Fruit fly (Drosophila melanogaster): Measurements from ENCODE around the gene CG43083.
A peak's percentile ranks its signal among the peaks of the same experiment; 100 is the strongest.

Gene CG43083

DNA sequence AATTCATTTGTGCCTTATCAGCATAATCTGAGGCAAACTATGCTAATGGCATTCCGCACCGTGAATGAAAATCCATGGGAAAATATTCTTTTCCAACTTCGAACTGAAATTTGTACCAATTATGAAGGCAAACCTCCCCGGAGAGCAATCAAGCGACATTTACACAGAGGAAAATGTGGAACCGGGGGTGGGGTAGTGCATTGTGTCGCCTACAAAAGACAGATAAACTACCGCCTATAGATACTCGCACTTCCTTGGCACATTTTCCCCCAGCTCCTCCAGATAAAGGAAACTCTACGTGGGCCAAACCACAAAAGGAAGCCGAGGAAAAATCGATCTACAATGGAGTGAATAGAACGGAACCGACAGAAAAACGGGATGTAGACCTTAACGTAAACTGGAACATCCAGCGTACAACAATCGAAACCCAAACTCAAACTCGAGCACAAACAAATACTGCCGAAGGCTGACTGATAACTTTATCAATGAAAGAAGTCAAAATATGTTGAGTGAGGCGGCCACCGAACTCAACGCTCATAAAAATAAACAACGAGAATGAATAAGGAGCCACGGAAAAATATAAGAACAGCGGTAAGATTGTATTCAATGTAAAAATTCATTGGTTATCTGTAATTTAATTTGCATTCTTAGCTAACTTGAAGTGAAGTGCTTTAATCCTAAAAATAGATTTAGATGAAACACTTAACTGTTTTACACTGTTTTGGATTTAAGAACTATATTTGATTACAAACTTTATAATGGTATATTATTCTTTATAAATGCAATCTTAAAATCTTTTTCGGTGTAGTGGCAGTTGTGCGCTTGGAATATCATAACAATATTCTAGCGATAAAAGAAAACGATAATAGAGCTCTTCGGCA lies 42.6 kb downstream of the CG43083 start (continued):
- TF ChIP-seq CG7839 (tag; optimal IDR thresholded peaks at IDR 0.05) (peak; percentile 76), pan (optimal IDR thresholded peaks at IDR 0.05) (no peak), pan (GFP tag; optimal IDR thresholded peaks at IDR 0.05 in 1 of 2, IDR thresholded peaks at IDR 0.05 in 1 of 2) (no peak), gsb-n (tag; optimal IDR thresholded peaks at IDR 0.05) (peak; percentile 31), CTCF (GFP tag; optimal IDR thresholded peaks at IDR 0.05) (peak; percentile 19), ewg (GFP tag; optimal IDR thresholded peaks at IDR 0.05) (no peak), ttk (GFP tag; IDR thresholded peaks at IDR 0.05) (peak; percentile 14; the same call in 1 of the 2 replicates), esg (GFP tag; conservative IDR thresholded peaks at IDR 0.05) (peak; percentile 52), Fer3 (tag; optimal IDR thresholded peaks at IDR 0.05) (peak; percentile 50), Side (GFP tag; optimal IDR thresholded peaks at IDR 0.05) (peak; percentile 42), lov (optimal IDR thresholded peaks at IDR 0.05) (no peak), lov (GFP tag; IDR thresholded peaks at IDR 0.05) (no peak), B-H1 (GFP tag; IDR thresholded peaks at IDR 0.05) (no peak), CG6254 (GFP tag; optimal IDR thresholded peaks at IDR 0.05) (peak; percentile 63), CG10321 (GFP tag; IDR thresholded peaks at IDR 0.05) (no peak), exex (tag; optimal IDR thresholded peaks at IDR 0.05) (peak; percentile 56), CG33557 (GFP tag; optimal IDR thresholded peaks at IDR 0.05) (peak; percentile 39), pb (GFP tag; optimal IDR thresholded peaks at IDR 0.05) (peak; percentile 21), CG17612 (GFP tag; IDR thresholded peaks at IDR 0.05) (no peak), sd (tag; optimal IDR thresholded peaks at IDR 0.05) (peak; percentile 51), Antp (GFP tag; optimal IDR thresholded peaks at IDR 0.05) (peak; percentile 18), gem (tag; optimal IDR thresholded peaks at IDR 0.05) (peak; percentile 83), so (GFP tag; IDR thresholded peaks at IDR 0.05) (peak; percentile 28; the same call in 1 of the 3 replicates), abd-A (tag; optimal IDR thresholded peaks at IDR 0.05) (peak; percentile 10), sc (optimal IDR thresholded peaks at IDR 0.05) (no peak), sc (GFP tag; optimal IDR thresholded peaks at IDR 0.05) (no peak), CG6654 (GFP tag; optimal IDR thresholded peaks at IDR 0.05) (peak; percentile 19), Sin3A (optimal IDR thresholded peaks at IDR 0.05) (no peak), nmo (GFP tag; optimal IDR thresholded peaks at IDR 0.05) (peak; percentile 49), CG11093 (GFP tag; IDR thresholded peaks at IDR 0.05) (no peak), inv (GFP tag; IDR thresholded peaks at IDR 0.05; ENCODE audit: partially characterized antibody) (no peak), CG1603 (tag; optimal IDR thresholded peaks at IDR 0.05) (peak; percentile 56), lola (GFP tag; optimal IDR thresholded peaks at IDR 0.05) (peak in 1 of 3 experiments; percentile 35), Oli (tag; optimal IDR thresholded peaks at IDR 0.05) (peak; percentile 33), sens (GFP tag) (peak; percentile 88), Max (GFP tag; optimal IDR thresholded peaks at IDR 0.05) (no peak), Six4 (GFP tag; optimal IDR thresholded peaks at IDR 0.05) (peak; percentile 32), CG3407 (GFP tag; optimal IDR thresholded peaks at IDR 0.05) (no peak), stwl (tag; optimal IDR thresholded peaks at IDR 0.05) (no peak), CG3847 (GFP tag; IDR thresholded peaks at IDR 0.05) (no peak), CG8359 (GFP tag; optimal IDR thresholded peaks at IDR 0.05; ENCODE audit: borderline replicate concordance) (no peak), ranshi (GFP tag; IDR thresholded peaks at IDR 0.05) (0 out of 2 replicates have a peak, but pooled peaks have one; percentile 36), CG17361 (GFP tag; IDR thresholded peaks at IDR 0.05) (peak; percentile 53; the same call in 1 of the 3 replicates), disco-r (GFP tag; optimal IDR thresholded peaks at IDR 0.05) (peak; percentile 1), CG30020 (tag; optimal IDR thresholded peaks at IDR 0.05) (peak; percentile 67), CG12236 (GFP tag; optimal IDR thresholded peaks at IDR 0.05) (no peak), CG31224 (GFP tag; IDR thresholded peaks at IDR 0.05) (no peak), CG14050 (GFP tag; IDR thresholded peaks at IDR 0.05) (no peak), CG4617 (GFP tag; optimal IDR thresholded peaks at IDR 0.05; ENCODE audit: borderline replicate concordance) (no peak), CG7556 (GFP tag; optimal IDR thresholded peaks at IDR 0.05) (peak; percentile 65)
